Worm (Caenorhabditis elegans) whole organism, L4/young adult: ENCODE data around the gene his-71.

Experiments used
- dao-5 ChIP-seq: sonication (generic microtip); optimal IDR thresholded peaks from 2 replicates; lab custom pipeline; 2016; ENCODE audit warnings: missing genotype, missing genetic modification characterization, moderate library complexity, missing compliant biosample characterization
- him-1 ChIP-seq: sonication (generic microtip); optimal IDR thresholded peaks from 2 replicates; lab custom pipeline; 2016; ENCODE audit warnings: missing genotype, missing genetic modification reagents, missing genetic modification characterization, missing compliant biosample characterization

DNA sequence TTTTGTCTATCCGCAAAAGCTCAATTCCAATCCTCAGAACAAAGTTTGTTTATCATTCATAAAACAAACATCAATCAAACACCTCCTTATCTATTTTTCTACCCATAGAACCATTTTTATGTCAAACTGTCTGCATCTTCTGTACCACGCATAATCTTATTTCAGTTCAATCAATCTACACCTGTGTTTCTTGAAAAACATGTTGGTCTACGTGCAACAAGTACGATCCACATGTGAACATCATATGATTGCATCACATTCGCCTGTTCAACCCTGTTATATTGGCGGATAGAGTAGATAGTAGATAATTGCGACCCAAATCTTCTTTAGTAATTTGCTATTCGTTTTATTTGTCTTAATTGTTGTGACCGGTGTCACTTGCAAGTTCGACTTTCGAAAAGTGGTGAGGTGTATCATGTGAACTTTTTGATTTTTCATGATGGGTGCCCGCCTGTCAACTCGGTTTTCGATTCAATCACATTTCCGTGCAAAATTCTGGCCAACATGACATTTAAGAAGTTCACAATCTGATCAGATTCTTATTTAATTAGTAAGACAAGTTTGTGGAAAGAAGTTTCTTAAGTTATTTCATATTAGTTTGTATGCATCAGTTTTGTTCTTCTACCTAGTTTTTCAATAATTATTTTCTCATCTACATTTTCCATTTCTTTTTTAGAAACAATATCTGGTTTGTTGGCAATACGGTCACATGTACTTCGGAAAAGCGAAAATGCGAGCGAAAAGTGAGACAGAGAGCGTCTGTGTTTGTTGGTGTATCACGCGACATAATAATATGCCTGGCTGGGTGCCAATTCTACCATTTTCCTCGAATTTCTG, 29.4 kb downstream of the his-71 start:
- no peak for TF ChIP-seq dao-5
- TF ChIP-seq him-1 (tag; lab: Kevin White, UChicago): no peak
